Worm (Caenorhabditis elegans): Measurements from ENCODE around the gene F21D5.6.
A peak's percentile ranks its signal among the peaks of the same experiment; 100 is the strongest.

ce11 chrIV:8743654-8744332 is 2.6 kb upstream of the F21D5.6 start, which contains the start of gene F21D5.7:
- peak; percentile 72 for TF ChIP-seq lin-13 (GFP tag; optimal IDR thresholded peaks at IDR 0.05)
- peak; percentile 83 for TF ChIP-seq tbx-2 (tag; optimal IDR thresholded peaks at IDR 0.05)
- no peak for TF ChIP-seq nhr-12 (tag; optimal IDR thresholded peaks at IDR 0.05)
- TF ChIP-seq ztf-11 (tag; optimal IDR thresholded peaks at IDR 0.05) = peak in 1 of 2 experiments; percentile 25
